Fruit fly (Drosophila melanogaster): Measurements from ENCODE around the gene CG13078.
A peak's percentile ranks its signal among the peaks of the same experiment; 100 is the strongest.

Gene CG13078

dm6 chr2L:19517154-19517814 is 46.4 kb upstream of the CG13078 start, which contains the start of gene Hasp (continued):
- TF ChIP-seq Six4 (GFP tag; optimal IDR thresholded peaks at IDR 0.05) (peak; percentile 77), CG2875 (GFP tag; optimal IDR thresholded peaks at IDR 0.05) (peak; percentile 33), pum (GFP tag; optimal IDR thresholded peaks at IDR 0.05) (no peak), HLH3B (GFP tag; IDR thresholded peaks at IDR 0.05) (peak; percentile 45; the same call in 1 of the 2 replicates), CG7357 (GFP tag; IDR thresholded peaks at IDR 0.05) (no peak), CG4328 (GFP tag; optimal IDR thresholded peaks at IDR 0.05) (no peak), crp (GFP tag; optimal IDR thresholded peaks at IDR 0.05) (no peak), Hr51 (GFP tag; optimal IDR thresholded peaks at IDR 0.05) (peak in 1 of 2 experiments; percentile 70), Dref (GFP tag; IDR thresholded peaks at IDR 0.05) (peak; percentile 62), Dad (GFP tag; optimal IDR thresholded peaks at IDR 0.05) (peak; percentile 18), CG30431 (GFP tag; optimal IDR thresholded peaks at IDR 0.05) (no peak), peb (GFP tag; IDR thresholded peaks at IDR 0.05) (no peak), HHEX (GFP tag; optimal IDR thresholded peaks at IDR 0.05) (peak; percentile 39), CG32767 (GFP tag; IDR thresholded peaks at IDR 0.05) (0 out of 2 replicates have a peak, but pooled peaks have one; percentile 23), ac (GFP tag; optimal IDR thresholded peaks at IDR 0.05) (no peak), CG31365 (tag; optimal IDR thresholded peaks at IDR 0.05) (no peak), slbo (GFP tag; IDR thresholded peaks at IDR 0.05) (peak; percentile 59), CG7786 (GFP tag; optimal IDR thresholded peaks at IDR 0.05) (no peak), tna (GFP tag; IDR thresholded peaks at IDR 0.05; ENCODE audit: partially characterized antibody) (peak; percentile 96), sisA (GFP tag; IDR thresholded peaks at IDR 0.05) (peak; percentile 45), bcd (GFP tag; optimal IDR thresholded peaks at IDR 0.05) (peak; percentile 53), CG11093 (GFP tag; IDR thresholded peaks at IDR 0.05) (no peak), Hand (GFP tag; optimal IDR thresholded peaks at IDR 0.05) (no peak), CG11696 (GFP tag; IDR thresholded peaks at IDR 0.05) (no peak), hb (GFP tag; IDR thresholded peaks at IDR 0.05; ENCODE audit: partially characterized antibody) (peak; percentile 89), mam (GFP tag; optimal IDR thresholded peaks at IDR 0.05) (no peak), Jarid2 (GFP tag; optimal IDR thresholded peaks at IDR 0.05) (no peak), Hsf (GFP tag; optimal IDR thresholded peaks at IDR 0.05) (peak; percentile 18), Neu2 (GFP tag; optimal IDR thresholded peaks at IDR 0.05; ENCODE audit: borderline replicate concordance) (no peak), da (GFP tag; optimal IDR thresholded peaks at IDR 0.05) (no peak), Fer1 (GFP tag; optimal IDR thresholded peaks at IDR 0.05) (peak; percentile 55), Mad (GFP tag; optimal IDR thresholded peaks at IDR 0.05) (no peak), Dip2 (GFP tag; IDR thresholded peaks at IDR 0.05) (no peak), maf-S (GFP tag; optimal IDR thresholded peaks at IDR 0.05) (no peak), CG8944 (GFP tag; optimal IDR thresholded peaks at IDR 0.05) (no peak), CG12155 (GFP tag; optimal IDR thresholded peaks at IDR 0.05) (peak; percentile 14), CG7372 (GFP tag; IDR thresholded peaks at IDR 0.05) (no peak), C15 (GFP tag; IDR thresholded peaks at IDR 0.05) (peak; percentile 16; the same call in 1 of the 3 replicates), CG6175 (GFP tag; IDR thresholded peaks at IDR 0.05) (no peak), Atf3 (GFP tag; optimal IDR thresholded peaks at IDR 0.05) (no peak), Tbp (GFP tag; optimal IDR thresholded peaks at IDR 0.05) (no peak), CG10543 (GFP tag; optimal IDR thresholded peaks at IDR 0.05) (no peak), CG5953 (GFP tag; IDR thresholded peaks at IDR 0.05) (no peak), bab2 (GFP tag; optimal IDR thresholded peaks at IDR 0.05) (no peak), CG12219 (GFP tag; optimal IDR thresholded peaks at IDR 0.05) (peak; percentile 44), her (GFP tag; optimal IDR thresholded peaks at IDR 0.05) (no peak), CG33557 (GFP tag; optimal IDR thresholded peaks at IDR 0.05) (no peak), ham (GFP tag; IDR thresholded peaks at IDR 0.05) (no peak), CG9609 (GFP tag; optimal IDR thresholded peaks at IDR 0.05) (no peak), lmd (GFP tag; IDR thresholded peaks at IDR 0.05) (peak; percentile 58; the same call in 1 of the 2 replicates), Drgx (GFP tag; IDR thresholded peaks at IDR 0.05) (no peak)
